Fruit fly (Drosophila melanogaster): ENCODE data around the gene CG32487.
A peak's percentile ranks its signal among the peaks of the same experiment; 100 is the strongest.

DNA sequence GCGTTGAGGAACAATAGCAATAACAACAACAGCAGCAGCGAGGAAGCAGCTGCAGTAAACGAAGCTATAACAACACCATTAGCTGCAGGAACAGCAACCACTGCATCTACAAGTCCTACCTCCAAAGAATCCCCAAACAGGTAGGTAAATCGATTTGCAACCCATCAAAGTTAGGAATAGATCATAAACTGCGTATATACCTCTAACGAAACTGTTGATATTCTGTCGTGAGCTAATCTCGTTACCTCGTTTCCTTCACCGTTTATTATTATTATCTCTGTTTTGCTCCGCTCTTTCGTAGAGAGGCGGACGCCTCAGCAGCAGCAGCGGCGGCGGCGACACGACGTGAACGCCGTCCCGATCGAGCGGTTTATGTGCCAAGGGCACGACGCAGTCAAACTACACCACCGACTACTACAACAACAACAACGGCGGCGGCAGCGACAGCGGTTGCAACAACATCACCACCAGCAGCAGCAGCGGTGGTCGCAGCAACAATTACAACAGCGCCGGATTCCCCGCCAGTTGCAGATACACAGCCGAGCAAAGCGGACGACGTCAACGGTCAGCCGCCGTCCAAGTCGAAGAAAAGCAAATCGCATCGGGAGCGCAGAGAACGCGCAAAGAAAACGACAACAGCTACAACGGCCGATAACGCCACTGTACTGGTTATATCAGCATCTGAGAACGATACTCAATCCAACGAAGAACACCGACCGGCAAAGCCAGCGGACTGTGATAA, 20.9 kb upstream of the CG32487 start:
- TF ChIP-seq bab1 (GFP tag; optimal IDR thresholded peaks at IDR 0.05) = peak; percentile 64
- peak; percentile 49 for TF ChIP-seq CG7045 (GFP tag; optimal IDR thresholded peaks at IDR 0.05)
